Worm (Caenorhabditis elegans): ENCODE data around the gene bcc-1.

bcc-1 gene

DNA sequence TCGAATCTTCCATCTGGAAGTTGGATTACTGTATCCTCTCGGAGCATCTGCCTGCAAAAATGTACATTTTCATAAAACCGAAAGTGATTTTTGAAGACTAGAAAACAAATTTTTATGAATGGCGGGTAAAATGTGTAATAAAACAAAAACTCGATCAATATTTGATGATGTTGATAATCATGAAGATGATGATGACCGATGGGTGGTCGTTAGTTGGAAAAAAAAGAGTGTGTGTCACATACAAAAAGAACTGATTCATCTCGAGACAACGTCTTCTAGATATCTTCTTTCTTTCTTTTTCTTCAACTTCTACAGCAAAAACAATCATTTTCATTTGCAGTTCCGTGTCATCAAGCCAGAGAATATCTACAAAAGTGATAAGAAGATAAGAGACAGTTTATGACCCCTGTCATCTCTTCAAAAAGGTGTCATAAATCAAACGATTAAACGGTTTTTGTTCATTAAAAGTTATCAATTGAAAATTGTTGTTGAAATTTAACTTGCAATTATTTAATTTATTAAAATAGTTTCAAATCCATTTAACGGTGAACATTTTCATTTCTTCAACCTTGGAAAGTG, at the start of gene bcc-1:
Gene bcc-1, minus strand, starts transcription at position 51 of the 579 bp plus-strand sequence.
- no peak for TF ChIP-seq cog-1 (tag; optimal IDR thresholded peaks at IDR 0.05)

- TF ChIP-seq cog-1 (tag; optimal IDR thresholded peaks at IDR 0.05): no peak
- no peak for TF ChIP-seq klf-2 (GFP tag; conservative IDR thresholded peaks at IDR 0.05)
- no peak for TF ChIP-seq med-1 (GFP tag; optimal IDR thresholded peaks at IDR 0.05; ENCODE audit: insufficient read depth)
- no peak for TF ChIP-seq T22C8.4 (GFP tag; IDR thresholded peaks at IDR 0.05)
- no peak for TF ChIP-seq ztf-23 (GFP tag; IDR thresholded peaks at IDR 0.05)
- no peak for TF ChIP-seq ref-1 (GFP tag; conservative IDR thresholded peaks at IDR 0.05)
- no peak for TF ChIP-seq ztf-29 (GFP tag; IDR thresholded peaks at IDR 0.05)
Observed at ce11 chrIV:11131268-11131667, 38.9 kb upstream of the bcc-1 start, which contains the start of gene ard-1. TSS of gene ard-1 (plus strand) at chrIV:11131279.

- TF ChIP-seq T22C8.4 (GFP tag; IDR thresholded peaks at IDR 0.05) (no peak), klf-2 (GFP tag; conservative IDR thresholded peaks at IDR 0.05) (no peak), med-1 (GFP tag; optimal IDR thresholded peaks at IDR 0.05; ENCODE audit: insufficient read depth) (no peak), flt-1 (GFP tag; IDR thresholded peaks at IDR 0.05) (no peak), ref-1 (GFP tag; conservative IDR thresholded peaks at IDR 0.05) (no peak), ztf-29 (GFP tag; IDR thresholded peaks at IDR 0.05) (no peak), cog-1 (tag; optimal IDR thresholded peaks at IDR 0.05) (no peak), ztf-23 (GFP tag; IDR thresholded peaks at IDR 0.05) (no peak), tab-1 (GFP tag; IDR thresholded peaks at IDR 0.05) (no peak)
Observed at ce11 chrIV:11130774-11131173, 38.4 kb upstream of the bcc-1 start.

DNA sequence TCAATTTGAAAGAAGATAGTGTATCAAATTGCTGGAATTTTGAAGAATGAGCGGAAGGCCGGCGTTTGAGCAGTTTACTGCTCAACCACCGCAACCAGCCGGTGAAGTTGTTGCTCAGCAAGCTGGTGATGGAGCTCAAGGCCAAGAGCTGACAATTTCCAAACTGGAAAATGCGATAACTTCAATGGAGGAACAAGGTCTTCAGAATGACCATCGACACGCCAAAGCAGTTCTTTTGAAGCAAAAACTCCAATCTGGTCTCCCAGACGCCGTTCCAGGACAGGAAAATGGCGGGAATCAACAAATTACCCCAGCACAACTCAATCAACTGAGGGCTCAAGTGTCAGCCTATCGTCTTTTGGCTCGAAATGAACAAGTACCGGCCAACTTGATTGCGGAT, 33.7 kb upstream of the bcc-1 start:
- no peak for TF ChIP-seq ref-1 (GFP tag; conservative IDR thresholded peaks at IDR 0.05)
- TF ChIP-seq flt-1 (GFP tag; IDR thresholded peaks at IDR 0.05): no peak
- TF ChIP-seq T22C8.4 (GFP tag; IDR thresholded peaks at IDR 0.05): no peak

- no peak for TF ChIP-seq ref-1 (GFP tag; conservative IDR thresholded peaks at IDR 0.05)
- no peak for TF ChIP-seq tab-1 (GFP tag; IDR thresholded peaks at IDR 0.05)
- no peak for TF ChIP-seq cog-1 (tag; optimal IDR thresholded peaks at IDR 0.05)
Observed at ce11 chrIV:11126004-11126027, 33.5 kb upstream of the bcc-1 start, which contains the start of gene swsn-4. TSS of gene swsn-4 (plus strand) at chrIV:11126024.

DNA sequence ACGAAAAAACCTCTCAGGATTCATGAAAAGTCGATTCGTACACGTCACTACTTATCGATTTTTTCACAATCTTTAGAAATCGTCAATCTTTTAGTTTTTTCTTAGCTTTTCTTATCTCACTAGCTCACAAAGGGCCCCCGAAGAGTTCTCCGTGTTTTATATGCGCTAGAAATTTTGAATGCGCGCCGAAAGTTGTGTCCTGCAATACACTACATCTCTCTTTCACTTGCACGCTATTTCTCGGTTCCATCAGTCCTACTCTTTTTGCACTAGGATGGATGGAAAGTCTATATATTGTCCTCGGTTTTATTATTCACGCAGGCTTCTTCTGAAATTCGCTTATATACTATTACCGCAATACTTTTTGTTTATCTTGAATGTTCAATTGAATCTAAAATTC, 33.3 kb upstream of the bcc-1 start:
- TF ChIP-seq T22C8.4 (GFP tag; IDR thresholded peaks at IDR 0.05): no peak
- TF ChIP-seq ztf-29 (GFP tag; IDR thresholded peaks at IDR 0.05): no peak
- TF ChIP-seq tab-1 (GFP tag; IDR thresholded peaks at IDR 0.05): no peak
- TF ChIP-seq cog-1 (tag; optimal IDR thresholded peaks at IDR 0.05): no peak
- TF ChIP-seq med-1 (GFP tag; optimal IDR thresholded peaks at IDR 0.05; ENCODE audit: insufficient read depth): no peak
- TF ChIP-seq flt-1 (GFP tag; IDR thresholded peaks at IDR 0.05): no peak
- no peak for TF ChIP-seq ztf-23 (GFP tag; IDR thresholded peaks at IDR 0.05)
- TF ChIP-seq klf-2 (GFP tag; conservative IDR thresholded peaks at IDR 0.05): no peak
- TF ChIP-seq ref-1 (GFP tag; conservative IDR thresholded peaks at IDR 0.05): no peak

DNA sequence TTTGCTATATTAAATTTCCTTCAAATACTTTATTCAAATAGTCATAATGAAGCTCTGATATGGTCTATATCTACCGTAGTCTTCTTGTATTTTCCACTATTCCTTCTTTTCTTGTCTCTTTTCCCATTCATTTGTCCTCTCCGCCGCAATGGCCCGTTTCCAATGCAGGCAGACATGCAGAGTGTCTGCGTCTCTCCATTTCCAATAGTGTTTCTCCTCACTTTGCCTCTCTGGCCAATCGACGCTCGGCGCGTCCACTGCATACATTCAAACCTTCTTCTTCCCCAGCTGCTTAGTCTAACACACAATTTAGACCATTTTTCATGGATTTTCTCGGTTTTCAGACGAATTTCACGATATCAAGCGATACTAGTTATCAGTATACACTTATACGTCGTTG, 32.8 kb upstream of the bcc-1 start:
- TF ChIP-seq flt-1 (GFP tag; IDR thresholded peaks at IDR 0.05) (no peak), cog-1 (tag; optimal IDR thresholded peaks at IDR 0.05) (no peak), T22C8.4 (GFP tag; IDR thresholded peaks at IDR 0.05) (no peak), ref-1 (GFP tag; conservative IDR thresholded peaks at IDR 0.05) (no peak), klf-2 (GFP tag; conservative IDR thresholded peaks at IDR 0.05) (no peak), tab-1 (GFP tag; IDR thresholded peaks at IDR 0.05) (no peak), ztf-29 (GFP tag; IDR thresholded peaks at IDR 0.05) (no peak), ztf-23 (GFP tag; IDR thresholded peaks at IDR 0.05) (no peak), med-1 (GFP tag; optimal IDR thresholded peaks at IDR 0.05; ENCODE audit: insufficient read depth) (no peak)

- TF ChIP-seq ref-1 (GFP tag; conservative IDR thresholded peaks at IDR 0.05) (no peak), med-1 (GFP tag; optimal IDR thresholded peaks at IDR 0.05; ENCODE audit: insufficient read depth) (no peak), tab-1 (GFP tag; IDR thresholded peaks at IDR 0.05) (no peak), ztf-29 (GFP tag; IDR thresholded peaks at IDR 0.05) (no peak)
Observed at ce11 chrIV:11124674-11125073, 32.3 kb upstream of the bcc-1 start, which contains the start of gene spo-11. TSS of gene spo-11 (minus strand) at chrIV:11124862.

- TF ChIP-seq ztf-23 (GFP tag; IDR thresholded peaks at IDR 0.05): 0 out of 2 replicates have a peak, but pooled peaks have one; percentile 41
- no peak for TF ChIP-seq T22C8.4 (GFP tag; IDR thresholded peaks at IDR 0.05)
- 0 out of 2 replicates have a peak, but pooled peaks have one; percentile 56 for TF ChIP-seq flt-1 (GFP tag; IDR thresholded peaks at IDR 0.05)
- no peak for TF ChIP-seq cog-1 (tag; optimal IDR thresholded peaks at IDR 0.05)
- TF ChIP-seq tab-1 (GFP tag; IDR thresholded peaks at IDR 0.05): no peak
Observed at ce11 chrIV:11119972-11120562, 27.7 kb upstream of the bcc-1 start.

ce11 chrIV:11118837-11119491, 26.6 kb upstream of the bcc-1 start, which contains the start of the genes imp-2 and enpl-1:
TSS of gene imp-2 (minus strand) at chrIV:11118887.
TSS of gene enpl-1 (plus strand) at chrIV:11119298.
- TF ChIP-seq ztf-29 (GFP tag; IDR thresholded peaks at IDR 0.05): peak; percentile 34; the same call in 1 of the 2 replicates
- no peak for TF ChIP-seq T22C8.4 (GFP tag; IDR thresholded peaks at IDR 0.05)
- TF ChIP-seq cog-1 (tag; optimal IDR thresholded peaks at IDR 0.05): peak; percentile 90
- 0 out of 2 replicates have a peak, but pooled peaks have one; percentile 26 for TF ChIP-seq klf-2 (GFP tag; conservative IDR thresholded peaks at IDR 0.05)
- peak; percentile 49; the same call in 1 of the 2 replicates for TF ChIP-seq ztf-23 (GFP tag; IDR thresholded peaks at IDR 0.05)
- TF ChIP-seq flt-1 (GFP tag; IDR thresholded peaks at IDR 0.05): peak; percentile 72; the same call in 1 of the 2 replicates
- TF ChIP-seq ref-1 (GFP tag; conservative IDR thresholded peaks at IDR 0.05): no peak
- TF ChIP-seq med-1 (GFP tag; optimal IDR thresholded peaks at IDR 0.05; ENCODE audit: insufficient read depth): no peak
- 0 out of 2 replicates have a peak, but pooled peaks have one; percentile 62 for TF ChIP-seq tab-1 (GFP tag; IDR thresholded peaks at IDR 0.05)
